Worm (Caenorhabditis elegans) whole organism, young adult: ENCODE data around the gene lin-13.

Experiments
- B0035.1 ChIP-seq: sonication (generic microtip); optimal IDR thresholded peaks from 2 replicates; lab custom pipeline; 2016; ENCODE audit warnings: missing genetic modification characterization, mild to moderate bottlenecking, missing compliant biosample characterization, missing genotype, missing genetic modification reagents
- B0336.3 ChIP-seq: fragments of 200-800 bp; sonication (Bioruptor generic); IDR thresholded peaks from 2 replicates; pipeline ENCODE4 v1.3.6; 2022; ENCODE audit warnings: missing genetic modification characterization, missing compliant biosample characterization
- F10E7.11 ChIP-seq: sonication (generic microtip); optimal IDR thresholded peaks from 2 replicates; lab custom pipeline; 2017; ENCODE audit warnings: mild to moderate bottlenecking, missing genetic modification characterization, moderate library complexity, missing compliant biosample characterization
- F22D6.2 ChIP-seq: sonication (generic microtip); optimal IDR thresholded peaks from 2 replicates; lab custom pipeline; 2016; ENCODE audit warnings: mild to moderate bottlenecking, missing genetic modification characterization, missing compliant biosample characterization
- F52B5.7 ChIP-seq: sonication (generic microtip); optimal IDR thresholded peaks from 2 replicates; lab custom pipeline; 2016; ENCODE audit warnings: mild to moderate bottlenecking, missing genetic modification characterization, missing compliant biosample characterization
- T26A5.8 ChIP-seq: sonication (generic microtip); optimal IDR thresholded peaks from 2 replicates; lab custom pipeline; 2016; ENCODE audit warnings: missing genetic modification characterization, missing compliant biosample characterization
- ZK185.1 ChIP-seq: sonication (generic microtip); optimal IDR thresholded peaks from 2 replicates; lab custom pipeline; 2016; ENCODE audit warnings: mild to moderate bottlenecking, missing genetic modification characterization, missing compliant biosample characterization; ENCODE audit not compliant: poor library complexity, severe bottlenecking
- akir-1 ChIP-seq: fragments of 200-800 bp; sonication (Bioruptor generic); optimal IDR thresholded peaks from 2 replicates; lab custom pipeline; 2018; ENCODE audit warnings: mild to moderate bottlenecking, missing genetic modification characterization, moderate library complexity, missing compliant biosample characterization
- bed-1 ChIP-seq: fragments of 200-800 bp; sonication (Bioruptor generic); IDR thresholded peaks from 2 replicates; pipeline ENCODE4 v1.3.6; 2022; ENCODE audit warnings: missing genetic modification reagents, missing genetic modification characterization, missing compliant biosample characterization
- bed-2 ChIP-seq: fragments of 200-800 bp; sonication (Bioruptor generic); IDR thresholded peaks from 2 replicates; pipeline ENCODE4 v1.3.6; 2022; ENCODE audit warnings: missing genetic modification reagents, missing genetic modification characterization, missing compliant biosample characterization
- cebp-2 ChIP-seq: fragments of 200-800 bp; sonication (Bioruptor generic); IDR thresholded peaks from 2 replicates; pipeline ENCODE4 v1.3.6; 2022; ENCODE audit warnings: missing genetic modification characterization, missing compliant biosample characterization
- ceh-58 ChIP-seq: fragments of 200-800 bp; sonication (Bioruptor generic); IDR thresholded peaks from 2 replicates; pipeline ENCODE4 v1.3.6; 2022; ENCODE audit warnings: missing genetic modification characterization, missing compliant biosample characterization
- ceh-79 ChIP-seq: sonication (generic microtip); optimal IDR thresholded peaks from 2 replicates; lab custom pipeline; 2017; ENCODE audit warnings: mild to moderate bottlenecking, missing genetic modification characterization, missing compliant biosample characterization
- dpff-1 ChIP-seq: sonication (generic microtip); optimal IDR thresholded peaks from 2 replicates; lab custom pipeline; 2017; ENCODE audit warnings: mild to moderate bottlenecking, missing genetic modification characterization, missing compliant biosample characterization
- dpl-1 ChIP-seq: fragments of 150-350 bp; optimal IDR thresholded peaks from 2 replicates; lab custom pipeline; 2014; ENCODE audit warnings: missing biosample characterization, missing genetic modification reagents, missing genetic modification characterization
- efl-1 ChIP-seq: fragments of 150-350 bp; optimal IDR thresholded peaks from 2 replicates; lab custom pipeline; 2014; ENCODE audit warnings: missing biosample characterization, missing genetic modification reagents, missing genetic modification characterization
- egl-44 ChIP-seq: fragments of 200-800 bp; sonication (Bioruptor generic); IDR thresholded peaks from 2 replicates; pipeline ENCODE4 v1.3.6; 2022; ENCODE audit warnings: missing genetic modification reagents, missing genetic modification characterization, missing compliant biosample characterization
- ets-4 ChIP-seq: fragments of 200-800 bp; sonication (Bioruptor generic); optimal IDR thresholded peaks from 2 replicates; lab custom pipeline; 2018; ENCODE audit warnings: mild to moderate bottlenecking, missing genetic modification characterization, missing compliant biosample characterization
- hmg-1.2 ChIP-seq: fragments of 200-800 bp; sonication (Bioruptor generic); IDR thresholded peaks from 2 replicates; pipeline ENCODE4 v1.3.6; 2022; ENCODE audit warnings: missing genetic modification reagents, missing genetic modification characterization, missing compliant biosample characterization
- hsf-1 ChIP-seq: fragments of 200-800 bp; sonication (Bioruptor generic); IDR thresholded peaks from 2 replicates; pipeline ENCODE4 v1.3.6; 2022; ENCODE audit warnings: missing genetic modification reagents, missing genetic modification characterization, missing compliant biosample characterization
- lag-1 ChIP-seq: fragments of 200-800 bp; sonication (Bioruptor generic); IDR thresholded peaks from 2 replicates; pipeline ENCODE4 v1.3.6; 2022; ENCODE audit warnings: missing genetic modification reagents, missing genetic modification characterization, missing compliant biosample characterization
- let-526 ChIP-seq: fragments of 200-800 bp; sonication (Bioruptor generic); IDR thresholded peaks from 2 replicates; pipeline ENCODE4 v1.3.6; 2022; ENCODE audit warnings: missing genetic modification reagents, missing genetic modification characterization, missing compliant biosample characterization
- let-607 ChIP-seq, 2 experiments: fragments of 200-800 bp in 1 of 2; sonication (Bioruptor generic) in 1 of 2; sonication (generic microtip) in 1 of 2; optimal IDR thresholded peaks; 2 replicates each; lab custom pipeline; 2016 to 2018; ENCODE audit warnings: mild to moderate bottlenecking in 2 of 2, missing compliant biosample characterization in 2 of 2, missing genetic modification characterization in 2 of 2, moderate library complexity in 2 of 2, missing genotype in 1 of 2
- mcd-1 ChIP-seq: fragments of 200-800 bp; sonication (Bioruptor generic); IDR thresholded peaks from 2 replicates; pipeline ENCODE4 v1.3.6; 2022; ENCODE audit warnings: missing genetic modification reagents, missing genetic modification characterization, missing compliant biosample characterization
- nfya-1 ChIP-seq: sonication (generic microtip); optimal IDR thresholded peaks from 2 replicates; lab custom pipeline; 2017; ENCODE audit warnings: antibody characterized with exemption, missing compliant biosample characterization, missing genetic modification characterization, borderline replicate concordance; ENCODE audit not compliant: insufficient read depth
- nhr-27 ChIP-seq: fragments of 200-800 bp; sonication (Bioruptor generic); optimal IDR thresholded peaks from 2 replicates; lab custom pipeline; 2018; ENCODE audit warnings: mild to moderate bottlenecking, missing genetic modification characterization, moderate library complexity, missing compliant biosample characterization
- nhr-80 ChIP-seq: sonication (generic microtip); optimal IDR thresholded peaks from 2 replicates; lab custom pipeline; 2016; ENCODE audit warnings: missing genetic modification characterization, missing compliant biosample characterization
- pha-4 ChIP-seq: fragments of 150-350 bp; sonication (generic microtip); optimal IDR thresholded peaks from 2 replicates; lab custom pipeline; 2014; ENCODE audit warnings: missing biosample characterization, missing genetic modification reagents, missing genetic modification characterization
- rpc-1 ChIP-seq, 2 experiments: fragments of 150-350 bp in 1 of 2; sonication (generic microtip) in 1 of 2; optimal IDR thresholded peaks; 2 replicates each; lab custom pipeline; 2014 to 2018; ENCODE audit warnings: missing biosample characterization in 1 of 2, missing genetic modification characterization in 1 of 2, missing genetic modification reagents in 1 of 2, missing genotype in 1 of 2
- sdz-38 ChIP-seq: sonication (generic microtip); optimal IDR thresholded peaks from 2 replicates; lab custom pipeline; 2016; ENCODE audit warnings: missing genotype, missing genetic modification characterization, missing compliant biosample characterization
- snpc-1.1 ChIP-seq: sonication (generic microtip); optimal IDR thresholded peaks from 2 replicates; lab custom pipeline; 2017; ENCODE audit warnings: missing genetic modification characterization, mild to moderate bottlenecking, missing compliant biosample characterization, antibody characterized with exemption, moderate library complexity, missing genotype, missing genetic modification reagents; ENCODE audit not compliant: insufficient read depth
- somi-1 ChIP-seq: fragments of 200-800 bp; sonication (Bioruptor generic); optimal IDR thresholded peaks from 2 replicates; lab custom pipeline; 2018; ENCODE audit warnings: mild to moderate bottlenecking, missing genetic modification characterization, missing compliant biosample characterization
- unc-62 ChIP-seq: fragments of 150-350 bp; optimal IDR thresholded peaks from 2 replicates; lab custom pipeline; 2014; ENCODE audit warnings: missing biosample characterization, missing genetic modification reagents, missing genetic modification characterization
- xnd-1 ChIP-seq: sonication (generic microtip); optimal IDR thresholded peaks from 2 replicates; lab custom pipeline; 2016; ENCODE audit warnings: missing genotype, missing genetic modification reagents, missing genetic modification characterization, missing compliant biosample characterization
- ztf-25 ChIP-seq: fragments of 200-800 bp; sonication (Bioruptor generic); IDR thresholded peaks from 2 replicates; pipeline ENCODE4 v1.3.6; 2022; ENCODE audit warnings: missing genetic modification reagents, missing genetic modification characterization, missing compliant biosample characterization
- ztf-26 ChIP-seq: sonication (generic microtip); optimal IDR thresholded peaks from 2 replicates; lab custom pipeline; 2017; ENCODE audit warnings: missing genetic modification characterization, missing compliant biosample characterization

Gene lin-13

ce11 chrIII:7709391-7709790 lies at the start of gene lin-13:
Gene lin-13 (minus strand): TSS chrIII:7709491.
- TF ChIP-seq bed-2, result no peak
- no peak for TF ChIP-seq dpff-1
- TF ChIP-seq F52B5.7 (tag; lab: Kevin White, UChicago), result no peak
- no peak for TF ChIP-seq F22D6.2
- no peak for TF ChIP-seq snpc-1.1 (tag; lab: Kevin White, UChicago)
- TF ChIP-seq F10E7.11, result no peak
- TF ChIP-seq bed-1 (GFP tag; lab: Robert Waterston, UW), result no peak
- TF ChIP-seq unc-62 (GFP tag; lab: Kevin White, UChicago), result no peak
- TF ChIP-seq sdz-38 (tag; lab: Kevin White, UChicago), result no peak
- TF ChIP-seq nfya-1 (tag; lab: Kevin White, UChicago), result no peak
- no peak for TF ChIP-seq mcd-1

ce11 chrIII:7758562-7758961 lies 49.3 kb upstream of the lin-13 start, which contains the start of gene pcp-1:
Gene pcp-1 (plus strand): TSS chrIII:7758903.
- TF ChIP-seq nhr-80 (tag; lab: Kevin White, UChicago) (peak; percentile 100), ets-4 (GFP tag; lab: Kevin White, UChicago) (peak; percentile 95), let-607 (tag; optimal IDR thresholded peaks at IDR 0.05; lab: Kevin White, UChicago) (peak; percentile 14 to 68), akir-1 (GFP tag; lab: Kevin White, UChicago) (no peak)

- TF ChIP-seq pha-4 (no peak), lag-1 (GFP tag; lab: Robert Waterston, UW) (no peak), ceh-58 (GFP tag; lab: Robert Waterston, UW) (no peak), hmg-1.2 (GFP tag; lab: Robert Waterston, UW) (no peak), ztf-25 (no peak)
Observed at ce11 chrIII:7754348-7754747, 45.1 kb upstream of the lin-13 start, which contains the start of gene cdh-3. Gene cdh-3 (minus strand): TSS chrIII:7754448.

- TF ChIP-seq cebp-2 (GFP tag; lab: Robert Waterston, UW), result no peak
- TF ChIP-seq B0035.1, result no peak
- TF ChIP-seq xnd-1, result no peak
- TF ChIP-seq let-526 (GFP tag; lab: Robert Waterston, UW), result no peak
- no peak for TF ChIP-seq rpc-1 (optimal IDR thresholded peaks at IDR 0.05; lab: Kevin White, UChicago)
- no peak for TF ChIP-seq rpc-1 (tag; optimal IDR thresholded peaks at IDR 0.05; lab: Kevin White, UChicago)
- TF ChIP-seq T26A5.8 (tag; lab: Kevin White, UChicago), result no peak
- TF ChIP-seq ceh-79, result no peak
- TF ChIP-seq B0336.3 (GFP tag; lab: Robert Waterston, UW), result no peak
- TF ChIP-seq hsf-1 (GFP tag; lab: Robert Waterston, UW), result no peak
- TF ChIP-seq nhr-27 (tag; lab: Kevin White, UChicago), result no peak
- TF ChIP-seq ZK185.1 (tag; lab: Kevin White, UChicago), result no peak
- TF ChIP-seq egl-44 (GFP tag; lab: Robert Waterston, UW), result no peak
- TF ChIP-seq somi-1 (GFP tag; lab: Kevin White, UChicago), result no peak
- TF ChIP-seq hmg-1.2 (GFP tag; lab: Robert Waterston, UW), result no peak
- TF ChIP-seq let-607 (tag; optimal IDR thresholded peaks at IDR 0.05; lab: Kevin White, UChicago), result no peak
- no peak for TF ChIP-seq ztf-26 (tag; lab: Kevin White, UChicago)
- no peak for TF ChIP-seq dpl-1
- no peak for TF ChIP-seq efl-1
Observed at ce11 chrIII:7743183-7743582, 33.9 kb upstream of the lin-13 start.
